Fruit fly (Drosophila melanogaster): ENCODE measurements around the gene CG9547.

CG9547 gene

dm6 chr2L:6480212-6480994 lies 13.9 kb downstream of the CG9547 start, which contains the start of the genes Sec61alpha and Daxx (continued):
- peak; percentile 77 for TF ChIP-seq Fer2 (tag; optimal IDR thresholded peaks at IDR 0.05)
- no peak for TF ChIP-seq hth (optimal IDR thresholded peaks at IDR 0.05)
- peak; percentile 82 for TF ChIP-seq Fer3 (tag; optimal IDR thresholded peaks at IDR 0.05)
- peak; percentile 81 for TF ChIP-seq fd3F (GFP tag; optimal IDR thresholded peaks at IDR 0.05)
- TF ChIP-seq CG9932 (GFP tag; IDR thresholded peaks at IDR 0.05) = peak; percentile 96
- peak; percentile 84 for TF ChIP-seq CG15269 (tag; optimal IDR thresholded peaks at IDR 0.05)
- TF ChIP-seq CG6175 (GFP tag; IDR thresholded peaks at IDR 0.05) = peak; percentile 64
- peak; percentile 45 for TF ChIP-seq Ravus (GFP tag; IDR thresholded peaks at IDR 0.05)
- no peak for TF ChIP-seq CG7271 (tag; optimal IDR thresholded peaks at IDR 0.05)
- peak; percentile 74 for TF ChIP-seq Camta (GFP tag; optimal IDR thresholded peaks at IDR 0.05)
- peak; percentile 19 for TF ChIP-seq CG2875 (GFP tag; optimal IDR thresholded peaks at IDR 0.05)
- no peak for TF ChIP-seq Dip2 (GFP tag; IDR thresholded peaks at IDR 0.05)
- TF ChIP-seq Aef1 (GFP tag; IDR thresholded peaks at IDR 0.05) = peak; percentile 82
- peak; percentile 82 for TF ChIP-seq NfI (GFP tag; optimal IDR thresholded peaks at IDR 0.05)
- TF ChIP-seq ranshi (GFP tag; IDR thresholded peaks at IDR 0.05) = peak; percentile 89
- peak; percentile 65 for TF ChIP-seq Mes4 (GFP tag; optimal IDR thresholded peaks at IDR 0.05)
- TF ChIP-seq caup (GFP tag; optimal IDR thresholded peaks at IDR 0.05; ENCODE audit: severe bottlenecking) = peak; percentile 65
- peak; percentile 90 for TF ChIP-seq CG14710 (tag; optimal IDR thresholded peaks at IDR 0.05)
- peak; percentile 68 for TF ChIP-seq peb (GFP tag; IDR thresholded peaks at IDR 0.05)
- TF ChIP-seq Lpt (GFP tag; optimal IDR thresholded peaks at IDR 0.05) = no peak
- 0 out of 2 replicates have a peak, but pooled peaks have one; percentile 27 for TF ChIP-seq gt (GFP tag; IDR thresholded peaks at IDR 0.05)
- peak; percentile 99 for TF ChIP-seq CG14860 (GFP tag; IDR thresholded peaks at IDR 0.05; ENCODE audit: partially characterized antibody)
- peak; percentile 9 for TF ChIP-seq YL-1 (GFP tag; optimal IDR thresholded peaks at IDR 0.05)
- peak; percentile 68 for TF ChIP-seq dm (GFP tag; optimal IDR thresholded peaks at IDR 0.05)
- TF ChIP-seq CG9215 (GFP tag; IDR thresholded peaks at IDR 0.05) = peak; percentile 88
- TF ChIP-seq NK7.1 (GFP tag; optimal IDR thresholded peaks at IDR 0.05) = peak; percentile 68
- no peak for TF ChIP-seq nom (GFP tag; optimal IDR thresholded peaks at IDR 0.05)
- peak; percentile 89 for TF ChIP-seq CG6272 (GFP tag; IDR thresholded peaks at IDR 0.05)
- TF ChIP-seq CG2199 (GFP tag; IDR thresholded peaks at IDR 0.05) = peak; percentile 61; the same call in 1 of the 3 replicates
- peak; percentile 100 for TF ChIP-seq Sry-δ (GFP tag; optimal IDR thresholded peaks at IDR 0.05)
- peak; percentile 93 for TF ChIP-seq Dip3 (GFP tag; optimal IDR thresholded peaks at IDR 0.05)
- TF ChIP-seq CG3847 (GFP tag; IDR thresholded peaks at IDR 0.05) = peak; percentile 88
- peak; percentile 88 for TF ChIP-seq CG12155 (GFP tag; optimal IDR thresholded peaks at IDR 0.05)
- no peak for TF ChIP-seq CkIIα-i1 (GFP tag; IDR thresholded peaks at IDR 0.05)
- TF ChIP-seq kay (GFP tag; optimal IDR thresholded peaks at IDR 0.05) = peak; percentile 65
- no peak for TF ChIP-seq CG5180 (GFP tag; optimal IDR thresholded peaks at IDR 0.05)
- TF ChIP-seq Trl (optimal IDR thresholded peaks at IDR 0.05) = no peak
- peak; percentile 91 for TF ChIP-seq Trl (GFP tag; optimal IDR thresholded peaks at IDR 0.05)
- TF ChIP-seq Nf-YC (tag; optimal IDR thresholded peaks at IDR 0.05) = peak; percentile 78
- no peak for TF ChIP-seq Dfd (GFP tag; optimal IDR thresholded peaks at IDR 0.05)
- TF ChIP-seq CG8944 (GFP tag; optimal IDR thresholded peaks at IDR 0.05) = peak; percentile 90
- TF ChIP-seq ro (GFP tag; IDR thresholded peaks at IDR 0.05) = no peak
- TF ChIP-seq emc (GFP tag; optimal IDR thresholded peaks at IDR 0.05) = peak; percentile 75
- TF ChIP-seq trh (GFP tag; optimal IDR thresholded peaks at IDR 0.05) = peak; percentile 65
- TF ChIP-seq CG11247 (GFP tag; IDR thresholded peaks at IDR 0.05) = peak; percentile 83
- peak; percentile 87 for TF ChIP-seq NFAT (GFP tag; IDR thresholded peaks at IDR 0.05)
- peak; percentile 50 for TF ChIP-seq CG10462 (GFP tag; optimal IDR thresholded peaks at IDR 0.05)
- TF ChIP-seq ssp (GFP tag; IDR thresholded peaks at IDR 0.05) = peak; percentile 73
- peak; percentile 68 for TF ChIP-seq CG15011 (GFP tag; optimal IDR thresholded peaks at IDR 0.05)
- peak; percentile 86 for TF ChIP-seq CG14014 (GFP tag; IDR thresholded peaks at IDR 0.05)
- TF ChIP-seq Vsx1 (GFP tag; optimal IDR thresholded peaks at IDR 0.05) = no peak

Data from whole organism, embryonic.